Fruit fly (Drosophila melanogaster): ENCODE results near the gene CG32379.

The CG32379 gene

dm6 chr3L:7404081-7404480, 7.9 kb downstream of the CG32379 start, which contains the start of gene CG8560:
CG8560 (minus strand) TSS chr3L:7404181.
- no peak for TF ChIP-seq dsf (GFP tag; optimal IDR thresholded peaks at IDR 0.05; ENCODE audit: borderline replicate concordance)
- TF ChIP-seq Mio (GFP tag; optimal IDR thresholded peaks at IDR 0.05) = no peak
- TF ChIP-seq Hr83 (GFP tag; optimal IDR thresholded peaks at IDR 0.05; ENCODE audit: poor library complexity, severe bottlenecking) = no peak
- no peak for TF ChIP-seq Jra (GFP tag; optimal IDR thresholded peaks at IDR 0.05)

- TF ChIP-seq brk (GFP tag; optimal IDR thresholded peaks at IDR 0.05) (no peak), jim (GFP tag; optimal IDR thresholded peaks at IDR 0.05) (no peak), ey (GFP tag; optimal IDR thresholded peaks at IDR 0.05) (no peak), Vsx2 (GFP tag; optimal IDR thresholded peaks at IDR 0.05; ENCODE audit: partially characterized antibody) (no peak), Dif (GFP tag; optimal IDR thresholded peaks at IDR 0.05; ENCODE audit: partially characterized antibody) (no peak)
These were observed 26.4 kb downstream of the CG32379 start for dm6 chr3L:7422578-7422977.

dm6 chr3L:7423517-7423916, 27.4 kb downstream of the CG32379 start, which contains the start of gene CG42458:
CG42458 (plus strand) TSS chr3L:7423827.
- TF ChIP-seq dmrt93B (GFP tag; optimal IDR thresholded peaks at IDR 0.05) (no peak), psq (GFP tag; optimal IDR thresholded peaks at IDR 0.05) (no peak), Mio (GFP tag; optimal IDR thresholded peaks at IDR 0.05) (no peak), fru (GFP tag; optimal IDR thresholded peaks at IDR 0.05) (no peak), Sp1 (GFP tag; optimal IDR thresholded peaks at IDR 0.05) (no peak), ey (GFP tag; optimal IDR thresholded peaks at IDR 0.05) (no peak), dl (GFP tag; optimal IDR thresholded peaks at IDR 0.05; ENCODE audit: insufficient read depth in 1 of 2, partially characterized antibody in 2 of 2) (no peak), CrebA (GFP tag; optimal IDR thresholded peaks at IDR 0.05; ENCODE audit: borderline replicate concordance) (no peak), Abd-B (GFP tag; optimal IDR thresholded peaks at IDR 0.05) (no peak), CG9705 (GFP tag; optimal IDR thresholded peaks at IDR 0.05) (no peak), sage (GFP tag; optimal IDR thresholded peaks at IDR 0.05) (no peak)

- TF ChIP-seq h (GFP tag; optimal IDR thresholded peaks at IDR 0.05) (peak; percentile 4), rgr (GFP tag; optimal IDR thresholded peaks at IDR 0.05) (no peak)
These were observed 36.1 kb downstream of the CG32379 start for dm6 chr3L:7432265-7432664.

- TF ChIP-seq dl (GFP tag; optimal IDR thresholded peaks at IDR 0.05; ENCODE audit: insufficient read depth in 1 of 2, partially characterized antibody in 2 of 2) (peak in 1 of 2 experiments; percentile 40), Rel (GFP tag; optimal IDR thresholded peaks at IDR 0.05) (no peak), Rel (tag; optimal IDR thresholded peaks at IDR 0.05) (peak; percentile 94), Vsx2 (GFP tag; optimal IDR thresholded peaks at IDR 0.05; ENCODE audit: partially characterized antibody) (no peak)
These were observed 36.7 kb downstream of the CG32379 start for dm6 chr3L:7432811-7433324.

dm6 chr3L:7433325-7433827, 37.2 kb downstream of the CG32379 start:
- TF ChIP-seq psq (GFP tag; optimal IDR thresholded peaks at IDR 0.05) (no peak), Dfd (GFP tag; optimal IDR thresholded peaks at IDR 0.05) (peak; percentile 21), Myc (optimal IDR thresholded peaks at IDR 0.05) (no peak), foxo (GFP tag; optimal IDR thresholded peaks at IDR 0.05) (peak in 1 of 2 experiments; percentile 15), Dif (GFP tag; optimal IDR thresholded peaks at IDR 0.05; ENCODE audit: partially characterized antibody) (no peak), fru (GFP tag; optimal IDR thresholded peaks at IDR 0.05) (no peak), ey (GFP tag; optimal IDR thresholded peaks at IDR 0.05) (no peak), br (GFP tag; optimal IDR thresholded peaks at IDR 0.05) (no peak)

dm6 chr3L:7434198-7434597, 38.0 kb downstream of the CG32379 start:
- TF ChIP-seq sage (GFP tag; optimal IDR thresholded peaks at IDR 0.05) (no peak), ey (GFP tag; optimal IDR thresholded peaks at IDR 0.05) (no peak)

All from whole organism, wandering third instar larva.